Worm (Caenorhabditis elegans) whole organism, midembryonic: ENCODE results near the gene C14A4.6.

Experiments
- T22C8.4 ChIP-seq: fragments of 200-800 bp; sonication (Bioruptor generic); IDR thresholded peaks from 2 replicates; pipeline ENCODE4 v1.3.6; 2022; ENCODE audit warnings: missing genetic modification characterization, missing compliant biosample characterization
- cog-1 ChIP-seq: sonication (generic microtip); optimal IDR thresholded peaks from 2 replicates; lab custom pipeline; 2016; ENCODE audit warnings: missing genetic modification characterization, missing compliant biosample characterization
- flt-1 ChIP-seq: fragments of 200-800 bp; sonication (Bioruptor generic); IDR thresholded peaks from 2 replicates; pipeline ENCODE4 v1.3.6; 2022; ENCODE audit warnings: missing genetic modification characterization, missing compliant biosample characterization
- klf-2 ChIP-seq: fragments of 200-800 bp; sonication (Bioruptor generic); conservative IDR thresholded peaks from 2 replicates; pipeline ENCODE4 v1.3.6; 2022; ENCODE audit warnings: missing genetic modification reagents, missing genetic modification characterization, missing compliant biosample characterization
- med-1 ChIP-seq: sonication (generic microtip); optimal IDR thresholded peaks from 2 replicates; lab custom pipeline; 2017; ENCODE audit warnings: missing genetic modification characterization, mild to moderate bottlenecking, missing compliant biosample characterization, antibody characterized with exemption, missing genetic modification reagents; ENCODE audit not compliant: insufficient read depth
- ref-1 ChIP-seq: fragments of 200-800 bp; sonication (Bioruptor generic); conservative IDR thresholded peaks from 2 replicates; pipeline ENCODE4 v1.3.6; 2022; ENCODE audit warnings: missing genetic modification reagents, missing genetic modification characterization, missing compliant biosample characterization
- tab-1 ChIP-seq: fragments of 200-800 bp; sonication (Bioruptor generic); IDR thresholded peaks from 2 replicates; pipeline ENCODE4 v1.3.6; 2022; ENCODE audit warnings: missing genetic modification characterization, missing compliant biosample characterization
- ztf-23 ChIP-seq: fragments of 200-800 bp; sonication (Bioruptor generic); IDR thresholded peaks from 2 replicates; pipeline ENCODE4 v1.3.6; 2022; ENCODE audit warnings: missing genetic modification reagents, missing genetic modification characterization, missing compliant biosample characterization
- ztf-29 ChIP-seq: fragments of 200-800 bp; sonication (Bioruptor generic); IDR thresholded peaks from 2 replicates; pipeline ENCODE4 v1.3.6; 2022; ENCODE audit warnings: missing genetic modification reagents, missing genetic modification characterization, missing compliant biosample characterization

C14A4.6 gene

ce11 chrII:10547803-10548693, 46.5 kb downstream of the C14A4.6 start:
- no peak for TF ChIP-seq cog-1 (tag; lab: Kevin White, UChicago)
- no peak for TF ChIP-seq med-1 (GFP tag; lab: Kevin White, UChicago)
- TF ChIP-seq ztf-23 = no peak
- TF ChIP-seq T22C8.4 = no peak
- no peak for TF ChIP-seq ref-1 (GFP tag; lab: Robert Waterston, UW)
- peak; percentile 45; the same call in 1 of the 2 replicates for TF ChIP-seq flt-1 (GFP tag; lab: Robert Waterston, UW)
- TF ChIP-seq tab-1 = no peak

DNA sequence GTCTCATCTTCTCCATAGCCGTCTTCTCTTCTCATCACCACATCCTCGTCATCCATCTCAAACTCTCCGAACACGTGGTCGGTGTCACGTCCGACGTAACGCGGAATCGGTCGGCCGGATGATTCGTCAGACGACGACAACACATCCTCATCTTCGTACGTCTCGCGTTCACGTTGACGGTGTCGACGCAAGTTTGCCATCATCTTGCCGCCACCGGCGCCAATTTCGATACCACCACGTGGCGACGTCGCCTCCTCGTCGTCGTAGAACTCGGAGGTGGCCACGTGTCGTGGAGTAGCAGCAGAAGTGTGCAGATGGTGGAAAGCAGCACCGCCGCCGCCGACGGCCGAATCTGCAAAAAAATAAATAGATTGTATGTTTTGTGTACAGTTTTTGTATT, 47.3 kb downstream of the C14A4.6 start:
- TF ChIP-seq ztf-23 (no peak), T22C8.4 (no peak), tab-1 (no peak), med-1 (GFP tag; lab: Kevin White, UChicago) (no peak), flt-1 (GFP tag; lab: Robert Waterston, UW) (peak; percentile 61; the same call in 1 of the 2 replicates)

DNA sequence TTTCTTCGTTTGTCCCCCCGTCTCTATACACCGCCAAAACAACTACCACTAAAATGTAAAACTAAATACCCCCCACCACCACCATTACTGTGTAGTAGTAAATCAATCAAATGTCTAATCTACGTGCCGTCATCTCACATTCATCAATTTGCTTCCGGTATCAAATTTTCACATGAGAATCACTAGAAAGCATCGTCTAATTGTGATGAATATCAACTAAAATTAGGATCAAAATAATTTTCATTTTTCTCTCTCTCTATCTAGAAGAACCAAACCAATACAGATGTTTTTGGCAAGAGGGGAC, 47.8 kb downstream of the C14A4.6 start:
- TF ChIP-seq T22C8.4 = no peak
- no peak for TF ChIP-seq tab-1
- TF ChIP-seq ztf-29 = no peak
- no peak for TF ChIP-seq med-1 (GFP tag; lab: Kevin White, UChicago)
- TF ChIP-seq klf-2 = no peak
- TF ChIP-seq cog-1 (tag; lab: Kevin White, UChicago) = no peak
- no peak for TF ChIP-seq flt-1 (GFP tag; lab: Robert Waterston, UW)
- TF ChIP-seq ztf-23 = no peak
- no peak for TF ChIP-seq ref-1 (GFP tag; lab: Robert Waterston, UW)

DNA sequence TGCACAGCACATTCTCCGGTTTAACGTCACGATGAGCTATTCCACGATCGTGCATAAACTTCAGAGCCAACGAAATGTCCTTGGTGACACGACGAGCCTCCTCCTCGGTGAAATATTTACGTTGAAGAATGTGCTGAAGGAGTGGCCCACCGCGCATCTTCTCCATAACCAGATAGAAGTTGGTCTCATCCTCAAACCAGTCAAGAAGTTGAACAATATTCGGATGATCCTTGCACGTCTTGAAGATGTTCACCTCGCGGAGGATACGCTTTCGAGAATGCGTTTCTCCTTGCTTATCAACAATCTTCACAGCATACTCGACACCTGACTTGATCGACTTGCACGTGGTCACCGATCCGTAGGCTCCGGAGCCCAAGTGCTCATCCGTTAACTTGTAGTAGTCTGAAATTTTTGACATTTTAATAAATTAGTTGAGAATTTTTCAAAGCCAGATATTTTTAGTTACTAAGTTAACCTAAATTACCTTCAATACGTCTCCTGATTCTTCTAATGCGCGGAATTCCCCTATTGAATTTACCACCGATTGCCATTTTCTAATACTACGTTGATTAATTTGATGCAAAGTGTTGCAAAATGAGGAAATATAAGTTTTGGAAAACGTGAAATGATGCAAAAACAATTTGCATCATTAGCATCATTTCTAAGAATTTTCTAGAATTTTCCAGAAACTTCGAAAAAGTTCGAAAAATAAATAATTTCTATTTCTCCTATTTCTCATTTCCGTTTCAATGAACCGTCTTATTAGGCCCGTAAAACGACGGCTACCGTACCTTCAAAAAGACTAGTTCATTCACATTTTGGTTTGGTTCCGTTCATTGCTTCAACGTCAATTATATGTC, 48.4 kb downstream of the C14A4.6 start:
- no peak for TF ChIP-seq T22C8.4
- no peak for TF ChIP-seq ref-1 (GFP tag; lab: Robert Waterston, UW)

DNA sequence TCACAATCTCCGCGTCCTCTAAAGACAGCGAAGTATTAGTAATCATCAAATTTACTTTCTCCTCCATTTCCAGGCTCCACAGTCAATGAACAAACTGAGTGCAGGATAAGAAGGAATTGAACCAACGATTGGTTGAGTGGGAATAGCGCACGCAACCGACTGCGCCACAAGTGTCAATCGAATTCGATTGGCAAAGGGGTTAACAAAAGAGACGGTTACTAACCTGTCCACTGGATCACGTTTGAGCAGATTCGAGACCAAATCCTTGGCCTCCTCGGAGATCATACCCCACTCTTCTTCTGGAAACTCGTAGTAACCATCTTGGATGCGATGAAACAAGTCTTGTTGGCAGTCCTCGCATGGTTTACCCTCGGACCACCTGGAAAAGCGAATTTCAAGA, 49.4 kb downstream of the C14A4.6 start:
- TF ChIP-seq ztf-29 = no peak
- peak; percentile 73 for TF ChIP-seq flt-1 (GFP tag; lab: Robert Waterston, UW)
- 0 out of 2 replicates have a peak, but pooled peaks have one; percentile 12 for TF ChIP-seq ref-1 (GFP tag; lab: Robert Waterston, UW)

DNA sequence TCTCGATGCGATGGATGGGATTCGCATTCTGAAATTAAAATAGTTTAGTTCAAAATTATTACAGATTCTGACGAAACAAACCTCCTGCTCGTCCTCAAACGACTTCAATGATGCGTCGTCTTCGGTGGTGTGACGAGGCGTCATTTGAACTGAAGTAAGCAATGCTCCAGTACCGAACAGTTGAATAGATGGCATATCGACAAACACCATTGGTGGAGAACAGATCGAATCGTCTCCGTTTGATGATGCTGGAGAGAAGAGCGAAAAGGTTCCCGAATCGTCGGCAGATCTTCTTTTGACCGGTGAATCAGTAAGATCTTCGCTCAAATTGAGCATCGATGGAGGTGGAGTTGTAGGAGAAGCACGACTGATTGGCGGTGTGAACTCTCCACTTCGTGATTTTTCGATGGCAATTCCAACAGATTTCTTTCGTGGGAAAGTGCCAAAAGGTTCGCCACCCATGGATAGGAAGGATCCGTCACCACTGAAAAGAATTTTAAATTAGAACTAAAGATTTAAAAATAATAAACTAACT, 50.1 kb downstream of the C14A4.6 start:
- TF ChIP-seq flt-1 (GFP tag; lab: Robert Waterston, UW) (no peak), T22C8.4 (0 out of 2 replicates have a peak, but pooled peaks have one; percentile 13)
